Worm (Caenorhabditis elegans): ENCODE measurements around the gene perm-5.
A peak's percentile ranks its signal among the peaks of the same experiment; 100 is the strongest.

Gene perm-5

DNA sequence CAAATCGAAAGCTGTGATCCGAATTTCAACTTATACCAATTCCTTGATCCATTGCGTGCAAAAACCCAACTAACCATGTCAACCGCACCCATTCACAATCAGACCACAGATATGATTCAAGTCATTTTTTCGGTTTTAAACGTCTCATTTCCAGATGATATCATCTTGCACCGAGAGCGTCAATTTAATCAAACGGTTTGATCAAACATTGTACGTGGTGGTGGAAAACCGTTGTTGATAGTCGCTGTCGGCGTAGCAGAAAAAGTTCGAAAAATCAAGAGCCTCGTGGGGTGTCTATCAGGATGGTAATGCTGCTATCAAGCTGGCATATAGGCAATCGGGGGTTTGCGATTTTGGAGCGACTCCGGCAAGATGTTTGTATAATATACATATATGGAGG is 44.4 kb downstream of the perm-5 start (continued):
- TF ChIP-seq nhr-76 (tag; optimal IDR thresholded peaks at IDR 0.05) (no peak), nhr-25 (tag; optimal IDR thresholded peaks at IDR 0.05; ENCODE audit: borderline replicate concordance, insufficient read depth) (no peak), madf-5 (GFP tag; IDR thresholded peaks at IDR 0.05) (no peak), egl-43 (GFP tag; IDR thresholded peaks at IDR 0.05) (no peak), nhr-111 (GFP tag; optimal IDR thresholded peaks at IDR 0.05) (no peak), Y5F2A.4 (GFP tag; optimal IDR thresholded peaks at IDR 0.05) (no peak), unc-39 (tag; optimal IDR thresholded peaks at IDR 0.05) (no peak), nhr-42 (GFP tag; IDR thresholded peaks at IDR 0.05) (no peak), fos-1 (tag; optimal IDR thresholded peaks at IDR 0.05) (no peak), mes-2 (tag; optimal IDR thresholded peaks at IDR 0.05; ENCODE audit: poor library complexity, severe bottlenecking) (peak; percentile 17), snpc-1.2 (GFP tag; IDR thresholded peaks at IDR 0.05) (no peak), pqm-1 (tag; optimal IDR thresholded peaks at IDR 0.05) (peak; percentile 54), dmd-6 (GFP tag; IDR thresholded peaks at IDR 0.05) (peak; percentile 94), F26F4.8 (GFP tag; conservative IDR thresholded peaks at IDR 0.05) (no peak)

DNA sequence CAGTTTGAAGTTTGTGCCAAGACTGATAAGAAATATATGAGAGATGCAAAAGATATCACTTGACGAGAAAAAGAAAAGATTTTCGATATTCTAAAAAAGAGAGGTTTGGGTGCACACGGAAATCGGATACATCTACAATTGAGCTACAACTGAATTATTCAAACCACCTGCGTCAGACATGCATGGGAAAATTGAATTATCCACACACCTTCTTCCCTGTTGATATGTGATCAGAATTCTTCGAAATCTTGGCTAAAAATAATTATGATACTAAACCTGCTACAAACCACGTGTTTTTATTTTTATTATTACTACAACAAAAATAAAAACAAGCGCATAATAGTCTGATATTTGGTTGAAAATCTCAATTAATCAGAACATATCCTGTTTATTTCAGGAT is 45.0 kb downstream of the perm-5 start:
- TF ChIP-seq hlh-11 (tag; optimal IDR thresholded peaks at IDR 0.05) (peak; percentile 15), dmd-6 (GFP tag; IDR thresholded peaks at IDR 0.05) (peak; percentile 36; the same call in 1 of the 2 replicates), daf-16 (GFP tag; optimal IDR thresholded peaks at IDR 0.05) (no peak), daf-16 (tag; optimal IDR thresholded peaks at IDR 0.05) (peak; percentile 31), jun-1 (tag; optimal IDR thresholded peaks at IDR 0.05) (no peak), nhr-28 (tag; optimal IDR thresholded peaks at IDR 0.05) (peak; percentile 41), unc-62 (GFP tag; optimal IDR thresholded peaks at IDR 0.05 in 1 of 2) (peak in 1 of 2 experiments; percentile 13), unc-62 (tag; optimal IDR thresholded peaks at IDR 0.05) (no peak)

DNA sequence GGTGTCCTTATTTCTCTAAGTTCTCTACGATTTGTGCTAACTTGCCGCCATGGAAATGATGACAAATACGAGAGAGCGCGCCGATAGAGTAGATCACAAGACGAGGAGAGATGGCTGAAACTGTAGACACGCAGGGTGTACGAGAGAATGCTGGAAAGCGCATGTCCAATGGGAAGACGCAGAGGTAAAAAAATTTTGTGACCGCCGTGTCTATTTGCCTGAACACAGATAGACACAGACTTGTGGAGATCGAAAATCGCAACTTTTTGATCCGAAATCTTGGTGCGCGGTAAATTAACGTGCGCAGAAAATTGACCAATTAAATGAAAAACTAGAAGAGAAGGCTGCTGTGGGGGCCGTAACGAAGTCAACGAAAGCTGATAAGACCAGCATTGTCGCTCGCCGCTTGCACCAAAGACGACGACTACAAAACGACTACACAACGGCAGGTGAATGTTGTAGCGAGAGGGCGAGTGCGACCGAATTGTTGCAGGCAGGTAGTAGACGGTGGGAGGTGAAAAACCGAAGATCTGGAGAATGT is 46.1 kb downstream of the perm-5 start:
- TF ChIP-seq set-16 (GFP tag; IDR thresholded peaks at IDR 0.05) (0 out of 2 replicates have a peak, but pooled peaks have one; percentile 16), F26F4.8 (GFP tag; conservative IDR thresholded peaks at IDR 0.05) (no peak), F37D6.2 (tag; optimal IDR thresholded peaks at IDR 0.05) (no peak), daf-16 (GFP tag; optimal IDR thresholded peaks at IDR 0.05) (no peak), daf-16 (tag; optimal IDR thresholded peaks at IDR 0.05) (peak; percentile 5), pqm-1 (tag; optimal IDR thresholded peaks at IDR 0.05) (no peak), nhr-6 (tag; optimal IDR thresholded peaks at IDR 0.05) (no peak), R02D3.7 (tag; optimal IDR thresholded peaks at IDR 0.05) (no peak), nhr-25 (tag; optimal IDR thresholded peaks at IDR 0.05; ENCODE audit: borderline replicate concordance, insufficient read depth) (peak; percentile 74), vab-7 (GFP tag; IDR thresholded peaks at IDR 0.05) (no peak), Y105C5A.15 (GFP tag; IDR thresholded peaks at IDR 0.05) (no peak), nhr-10 (tag; optimal IDR thresholded peaks at IDR 0.05) (peak; percentile 55), ceh-62 (tag; optimal IDR thresholded peaks at IDR 0.05) (no peak), mdt-29 (GFP tag; IDR thresholded peaks at IDR 0.05) (no peak), ama-1 (optimal IDR thresholded peaks at IDR 0.05) (no peak), mes-2 (tag; optimal IDR thresholded peaks at IDR 0.05; ENCODE audit: poor library complexity, severe bottlenecking) (peak; percentile 59), zip-11 (GFP tag; IDR thresholded peaks at IDR 0.05) (no peak), attf-4 (tag; optimal IDR thresholded peaks at IDR 0.05) (no peak), lsy-2 (tag; optimal IDR thresholded peaks at IDR 0.05) (peak; percentile 5 to 58), nhr-11 (tag; optimal IDR thresholded peaks at IDR 0.05) (peak; percentile 84), fos-1 (tag; optimal IDR thresholded peaks at IDR 0.05) (no peak), lin-39 (tag; optimal IDR thresholded peaks at IDR 0.05) (no peak), sdz-12 (GFP tag; optimal IDR thresholded peaks at IDR 0.05) (no peak), zag-1 (tag; optimal IDR thresholded peaks at IDR 0.05) (no peak), F10B5.3 (tag; optimal IDR thresholded peaks at IDR 0.05) (no peak), duxl-1 (tag; optimal IDR thresholded peaks at IDR 0.05; ENCODE audit: poor library complexity) (peak; percentile 31), skn-1 (tag; optimal IDR thresholded peaks at IDR 0.05) (no peak), php-3 (GFP tag; IDR thresholded peaks at IDR 0.05) (no peak), snpc-1.2 (GFP tag; IDR thresholded peaks at IDR 0.05) (no peak), F44E2.7 (GFP tag; IDR thresholded peaks at IDR 0.05) (no peak), unc-39 (tag; optimal IDR thresholded peaks at IDR 0.05) (no peak), lin-38 (GFP tag; IDR thresholded peaks at IDR 0.05) (peak; percentile 42; the same call in 1 of the 2 replicates), ceh-32 (tag; optimal IDR thresholded peaks at IDR 0.05; ENCODE audit: poor library complexity) (no peak), egl-43 (GFP tag; IDR thresholded peaks at IDR 0.05) (no peak), rbr-2 (tag; optimal IDR thresholded peaks at IDR 0.05) (peak; percentile 42), spr-1 (tag; optimal IDR thresholded peaks at IDR 0.05) (peak; percentile 46)
